Worm (Caenorhabditis elegans): Measurements from ENCODE around the gene F07H5.13.

DNA sequence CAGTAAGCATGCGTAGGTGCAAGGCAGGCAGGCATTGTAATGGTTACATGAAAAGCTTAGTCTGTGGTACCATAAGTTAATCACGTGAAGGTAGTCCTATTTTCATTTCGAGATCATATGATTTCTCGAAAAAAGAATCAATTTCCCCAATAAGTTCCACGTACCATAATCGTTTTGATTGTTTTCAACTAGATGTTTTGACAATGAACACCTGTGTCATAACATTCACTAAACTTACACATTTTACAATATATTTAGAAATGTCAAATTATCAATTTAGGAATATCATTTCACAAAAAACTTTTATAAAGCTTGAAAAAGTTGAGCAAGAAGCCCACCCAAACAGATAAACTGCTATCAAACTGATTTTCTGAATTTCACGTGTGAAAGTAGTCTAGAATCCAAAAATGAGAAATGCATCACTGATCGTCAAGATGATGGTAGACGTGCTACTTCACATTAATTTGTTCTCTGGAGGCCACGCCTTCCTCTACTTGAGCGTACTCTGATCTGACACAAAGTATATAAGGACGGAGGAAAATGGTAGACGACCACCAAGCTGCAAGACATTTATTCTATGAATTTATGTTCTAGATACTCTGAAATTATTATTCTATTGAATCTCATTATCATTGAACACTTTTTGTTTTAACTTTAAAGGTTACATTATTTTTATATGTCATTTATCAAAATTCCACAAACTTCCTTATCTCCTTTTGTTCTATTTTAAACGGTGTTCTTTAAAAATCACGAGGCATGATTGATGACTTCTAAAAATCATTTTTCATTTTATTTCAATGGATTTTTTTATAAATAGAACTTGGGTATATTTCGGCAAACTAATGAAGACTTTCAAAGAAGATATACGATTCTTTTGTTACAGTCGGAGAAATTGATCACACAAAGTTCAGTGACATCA, 28.9 kb downstream of the F07H5.13 start, which contains the start of gene F46C5.10:
- no peak for TF ChIP-seq him-1 (tag; optimal IDR thresholded peaks at IDR 0.05)
- no peak for TF ChIP-seq W03F9.2 (tag; optimal IDR thresholded peaks at IDR 0.05)
- TF ChIP-seq dao-5 (tag; optimal IDR thresholded peaks at IDR 0.05): no peak
